Fruit fly (Drosophila melanogaster): ENCODE results near the gene CG14710.

CG14710 gene

dm6 chr3R:11614507-11614906 is 5.4 kb upstream of the CG14710 start (continued):
- TF ChIP-seq CG6792 (GFP tag; optimal IDR thresholded peaks at IDR 0.05) (peak; percentile 30), Hr38 (GFP tag; optimal IDR thresholded peaks at IDR 0.05) (no peak), CG11902 (GFP tag; optimal IDR thresholded peaks at IDR 0.05) (peak; percentile 20), lz (GFP tag; optimal IDR thresholded peaks at IDR 0.05) (peak; percentile 63), ss (GFP tag; optimal IDR thresholded peaks at IDR 0.05) (peak; percentile 6 to 55), pdm3 (GFP tag; optimal IDR thresholded peaks at IDR 0.05) (peak; percentile 37), CG10631 (GFP tag; optimal IDR thresholded peaks at IDR 0.05) (peak; percentile 7), Smox (GFP tag; optimal IDR thresholded peaks at IDR 0.05) (peak; percentile 52), CG3032 (tag; optimal IDR thresholded peaks at IDR 0.05) (peak; percentile 28), Ets96B (tag; optimal IDR thresholded peaks at IDR 0.05) (peak; percentile 52), CG15336 (GFP tag; IDR thresholded peaks at IDR 0.05) (peak; percentile 52), fd85E (GFP tag; optimal IDR thresholded peaks at IDR 0.05) (peak; percentile 42), CG16779 (tag; optimal IDR thresholded peaks at IDR 0.05) (no peak), cyc (GFP tag; optimal IDR thresholded peaks at IDR 0.05) (peak; percentile 37), CG7368 (GFP tag; optimal IDR thresholded peaks at IDR 0.05) (peak; percentile 42), net (GFP tag; optimal IDR thresholded peaks at IDR 0.05) (no peak), achi (GFP tag; optimal IDR thresholded peaks at IDR 0.05) (peak; percentile 35), CG6854 (GFP tag; optimal IDR thresholded peaks at IDR 0.05) (no peak), dac (GFP tag; optimal IDR thresholded peaks at IDR 0.05) (no peak), vri (GFP tag; optimal IDR thresholded peaks at IDR 0.05) (peak; percentile 49), dsx (GFP tag; optimal IDR thresholded peaks at IDR 0.05; ENCODE audit: poor library complexity, severe bottlenecking) (peak; percentile 24), topi (GFP tag; optimal IDR thresholded peaks at IDR 0.05) (peak; percentile 56), esn (GFP tag; optimal IDR thresholded peaks at IDR 0.05) (peak; percentile 62), Blimp-1 (GFP tag; optimal IDR thresholded peaks at IDR 0.05) (peak; percentile 5), CG3919 (GFP tag; optimal IDR thresholded peaks at IDR 0.05) (peak; percentile 44), salr (GFP tag; optimal IDR thresholded peaks at IDR 0.05) (no peak), CG32006 (GFP tag; optimal IDR thresholded peaks at IDR 0.05) (peak; percentile 56), Sox102F (GFP tag; optimal IDR thresholded peaks at IDR 0.05) (peak; percentile 62), Hr39 (GFP tag; optimal IDR thresholded peaks at IDR 0.05) (peak; percentile 66), CG8319 (GFP tag; optimal IDR thresholded peaks at IDR 0.05) (peak; percentile 40), Eip78C (GFP tag) (peak; percentile 82), svp (GFP tag) (peak; percentile 86), eg (GFP tag; IDR thresholded peaks at IDR 0.05) (0 out of 3 replicates have a peak, but pooled peaks have one; percentile 44), Gug (GFP tag; IDR thresholded peaks at IDR 0.05) (peak; percentile 17; the same call in 1 of the 2 replicates), CG8632 (GFP tag; optimal IDR thresholded peaks at IDR 0.05) (peak; percentile 8), Met (GFP tag; optimal IDR thresholded peaks at IDR 0.05) (peak; percentile 61), fd59A (GFP tag; optimal IDR thresholded peaks at IDR 0.05) (no peak)

- TF ChIP-seq CG32006 (GFP tag; optimal IDR thresholded peaks at IDR 0.05) (no peak), Ets21C (GFP tag; optimal IDR thresholded peaks at IDR 0.05) (no peak), CG6808 (GFP tag; optimal IDR thresholded peaks at IDR 0.05) (peak; percentile 3), Smox (GFP tag; optimal IDR thresholded peaks at IDR 0.05) (no peak), Gug (GFP tag; IDR thresholded peaks at IDR 0.05) (no peak), svp (GFP tag) (peak; percentile 67), CG6163 (GFP tag; IDR thresholded peaks at IDR 0.05) (no peak), acj6 (GFP tag; optimal IDR thresholded peaks at IDR 0.05) (no peak), Sox15 (GFP tag; optimal IDR thresholded peaks at IDR 0.05) (no peak), Ets96B (tag; optimal IDR thresholded peaks at IDR 0.05) (no peak), Eip78C (GFP tag) (peak; percentile 66), spab (GFP tag; optimal IDR thresholded peaks at IDR 0.05) (no peak), salr (GFP tag; optimal IDR thresholded peaks at IDR 0.05) (no peak), Sox14 (GFP tag; optimal IDR thresholded peaks at IDR 0.05) (peak; percentile 76), Blimp-1 (GFP tag; optimal IDR thresholded peaks at IDR 0.05) (no peak), CG10669 (GFP tag; optimal IDR thresholded peaks at IDR 0.05) (no peak), CG31627 (GFP tag; optimal IDR thresholded peaks at IDR 0.05) (no peak), CG7368 (GFP tag; optimal IDR thresholded peaks at IDR 0.05) (no peak), pdm3 (GFP tag; optimal IDR thresholded peaks at IDR 0.05) (no peak), Eip75B (GFP tag; optimal IDR thresholded peaks at IDR 0.05) (no peak), CG3032 (tag; optimal IDR thresholded peaks at IDR 0.05) (no peak), lz (GFP tag; optimal IDR thresholded peaks at IDR 0.05) (no peak), CG4318 (GFP tag; optimal IDR thresholded peaks at IDR 0.05) (no peak), fkh (GFP tag; optimal IDR thresholded peaks at IDR 0.05) (no peak), cyc (GFP tag; optimal IDR thresholded peaks at IDR 0.05) (no peak), CG8632 (GFP tag; optimal IDR thresholded peaks at IDR 0.05) (no peak)
These were observed 4.3 kb upstream of the CG14710 start for dm6 chr3R:11615415-11616104.

Data from whole organism, prepupa.